Fruit fly (Drosophila melanogaster) whole organism, prepupa: ENCODE measurements around the gene RpLP0.
A peak's percentile ranks its signal among the peaks of the same experiment; 100 is the strongest.

Experiments
- Blimp-1 ChIP-seq: fragments of 200-800 bp; sonication (Bioruptor generic); optimal IDR thresholded peaks from 3 replicates; lab custom pipeline; 2017; ENCODE audit warnings: missing biosample characterization, missing genetic modification characterization, mild to moderate bottlenecking, moderate library complexity, missing genetic modification reagents
- CG10631 ChIP-seq: fragments of 200-800 bp; sonication (Bioruptor generic); optimal IDR thresholded peaks from 2 replicates; lab custom pipeline; 2016; ENCODE audit warnings: missing biosample characterization, missing genetic modification characterization
- CG10669 ChIP-seq: fragments of 200-800 bp; sonication (Bioruptor generic); optimal IDR thresholded peaks from 3 replicates; lab custom pipeline; 2018; ENCODE audit warnings: missing biosample characterization, mild to moderate bottlenecking, missing genetic modification characterization, moderate library complexity
- CG11294 ChIP-seq: fragments of 200-800 bp; sonication (Bioruptor generic); IDR thresholded peaks from 2 replicates; pipeline ENCODE4 v1.3.6; 2022; ENCODE audit warnings: missing biosample characterization, missing genetic modification characterization
- CG11762 ChIP-seq: fragments of 200-800 bp; sonication (Bioruptor generic); optimal IDR thresholded peaks from 3 replicates; lab custom pipeline; 2016; ENCODE audit warnings: missing biosample characterization, missing genetic modification characterization; ENCODE audit not compliant: insufficient read depth
- CG15336 ChIP-seq: fragments of 200-800 bp; sonication (Bioruptor generic); IDR thresholded peaks from 2 replicates; pipeline ENCODE4 v1.3.6; 2022; ENCODE audit warnings: missing biosample characterization, missing genetic modification characterization
- CG1621 ChIP-seq: fragments of 200-800 bp; sonication (Bioruptor generic); optimal IDR thresholded peaks from 3 replicates; lab custom pipeline; 2018; ENCODE audit warnings: missing biosample characterization, mild to moderate bottlenecking, missing genetic modification characterization
- CG16779 ChIP-seq: fragments of 200-800 bp; sonication (Bioruptor generic); optimal IDR thresholded peaks from 3 replicates; lab custom pipeline; 2017; ENCODE audit warnings: missing biosample characterization, mild to moderate bottlenecking, missing genetic modification characterization
- CG3032 ChIP-seq: fragments of 200-800 bp; optimal IDR thresholded peaks from 2 replicates; lab custom pipeline; 2019; ENCODE audit warnings: missing biosample characterization, mild to moderate bottlenecking, missing genetic modification characterization, moderate library complexity
- CG31627 ChIP-seq: fragments of 200-800 bp; sonication (Bioruptor generic); optimal IDR thresholded peaks from 3 replicates; lab custom pipeline; 2016; ENCODE audit warnings: missing biosample characterization, missing genetic modification characterization
- CG32006 ChIP-seq: fragments of 200-800 bp; sonication (Bioruptor generic); optimal IDR thresholded peaks from 3 replicates; lab custom pipeline; 2017; ENCODE audit warnings: missing biosample characterization, mild to moderate bottlenecking, missing genetic modification characterization
- CG3919 ChIP-seq: fragments of 200-800 bp; sonication (Bioruptor generic); optimal IDR thresholded peaks from 3 replicates; lab custom pipeline; 2016; ENCODE audit warnings: missing biosample characterization, missing genetic modification characterization
- CG4318 ChIP-seq: fragments of 200-800 bp; sonication (Bioruptor generic); optimal IDR thresholded peaks from 3 replicates; lab custom pipeline; 2017; ENCODE audit warnings: missing biosample characterization, mild to moderate bottlenecking, missing genetic modification characterization
- CG6163 ChIP-seq: fragments of 200-800 bp; sonication (Bioruptor generic); IDR thresholded peaks from 3 replicates; pipeline ENCODE4 v1.3.6; 2022; ENCODE audit warnings: missing biosample characterization, missing genetic modification characterization
- CG6276 ChIP-seq: fragments of 200-800 bp; sonication (Bioruptor generic); optimal IDR thresholded peaks from 2 replicates; lab custom pipeline; 2017; ENCODE audit warnings: missing biosample characterization, mild to moderate bottlenecking, missing genetic modification characterization
- CG6792 ChIP-seq: fragments of 200-800 bp; sonication (Bioruptor generic); optimal IDR thresholded peaks from 3 replicates; lab custom pipeline; 2016; ENCODE audit warnings: missing biosample characterization, missing genetic modification characterization
- CG7368 ChIP-seq: fragments of 200-800 bp; sonication (Bioruptor generic); optimal IDR thresholded peaks from 3 replicates; lab custom pipeline; 2016; ENCODE audit warnings: missing biosample characterization, missing genetic modification characterization
- CG8119 ChIP-seq: fragments of 200-800 bp; sonication (Bioruptor generic); IDR thresholded peaks from 3 replicates; pipeline ENCODE4 v1.3.6; 2022; ENCODE audit warnings: missing biosample characterization, missing genetic modification characterization
- CG8319 ChIP-seq: fragments of 200-800 bp; sonication (Bioruptor generic); optimal IDR thresholded peaks from 3 replicates; lab custom pipeline; 2016; ENCODE audit warnings: missing biosample characterization, missing genetic modification characterization
- CG8632 ChIP-seq: fragments of 200-800 bp; sonication (Bioruptor generic); optimal IDR thresholded peaks from 3 replicates; lab custom pipeline; 2016; ENCODE audit warnings: missing biosample characterization, missing genetic modification characterization
- CG9139 ChIP-seq: fragments of 200-800 bp; sonication (Bioruptor generic); optimal IDR thresholded peaks from 3 replicates; lab custom pipeline; 2017; ENCODE audit warnings: missing biosample characterization, mild to moderate bottlenecking, missing genetic modification characterization
- Eip75B ChIP-seq: fragments of 200-800 bp; sonication (Bioruptor generic); optimal IDR thresholded peaks from 3 replicates; lab custom pipeline; 2016; ENCODE audit warnings: missing biosample characterization, missing genetic modification characterization
- Eip78C ChIP-seq: fragments of 200-800 bp; sonication (Bioruptor generic); peaks from one replicate; lab custom pipeline; 2016; ENCODE audit warnings: missing biosample characterization, missing genetic modification characterization
- Eip93F ChIP-seq: fragments of 200-800 bp; sonication (Bioruptor generic); optimal IDR thresholded peaks from 2 replicates; lab custom pipeline; 2016; ENCODE audit warnings: missing biosample characterization, mild to moderate bottlenecking, missing genetic modification characterization
- Gug ChIP-seq: fragments of 200-800 bp; sonication (Bioruptor generic); IDR thresholded peaks from 2 replicates; pipeline ENCODE4 v1.3.6; 2022; ENCODE audit warnings: missing biosample characterization, missing genetic modification characterization
- Hr38 ChIP-seq: sonication (Bioruptor generic); optimal IDR thresholded peaks from 2 replicates; lab custom pipeline; 2016; ENCODE audit warnings: missing biosample characterization, missing genetic modification characterization
- Hr39 ChIP-seq: fragments of 200-800 bp; sonication (Bioruptor generic); optimal IDR thresholded peaks from 2 replicates; lab custom pipeline; 2016; ENCODE audit warnings: missing biosample characterization, missing genetic modification characterization
- Hr4 ChIP-seq: fragments of 200-800 bp; sonication (Bioruptor generic); optimal IDR thresholded peaks from 3 replicates; lab custom pipeline; 2016; ENCODE audit warnings: missing biosample characterization, missing genetic modification characterization
- Lpt ChIP-seq: fragments of 200-800 bp; sonication (Bioruptor generic); optimal IDR thresholded peaks from 3 replicates; lab custom pipeline; 2016; ENCODE audit warnings: missing biosample characterization, missing genetic modification characterization
- Met ChIP-seq: fragments of 200-800 bp; sonication (Bioruptor generic); optimal IDR thresholded peaks from 3 replicates; lab custom pipeline; 2016; ENCODE audit warnings: missing biosample characterization, missing genetic modification characterization
- OdsH ChIP-seq: fragments of 200-800 bp; sonication (Bioruptor generic); optimal IDR thresholded peaks from 3 replicates; lab custom pipeline; 2016; ENCODE audit warnings: missing biosample characterization, missing genetic modification characterization
- Smox ChIP-seq: fragments of 200-800 bp; sonication (Bioruptor generic); optimal IDR thresholded peaks from 3 replicates; lab custom pipeline; 2016; ENCODE audit warnings: missing biosample characterization, missing genetic modification characterization
- Sox14 ChIP-seq: fragments of 200-800 bp; sonication (Bioruptor generic); optimal IDR thresholded peaks from 3 replicates; lab custom pipeline; 2016; ENCODE audit warnings: missing biosample characterization, missing genetic modification characterization
- achi ChIP-seq: fragments of 200-800 bp; sonication (Bioruptor generic); optimal IDR thresholded peaks from 3 replicates; lab custom pipeline; 2016; ENCODE audit warnings: missing biosample characterization, missing genetic modification characterization
- acj6 ChIP-seq: fragments of 200-800 bp; sonication (Bioruptor generic); optimal IDR thresholded peaks from 3 replicates; lab custom pipeline; 2016; ENCODE audit warnings: missing biosample characterization, missing genetic modification characterization
- cyc ChIP-seq: fragments of 200-800 bp; sonication (Bioruptor generic); optimal IDR thresholded peaks from 3 replicates; lab custom pipeline; 2016; ENCODE audit warnings: missing biosample characterization, missing genetic modification characterization
- dac ChIP-seq: fragments of 200-800 bp; sonication (Bioruptor generic); optimal IDR thresholded peaks from 2 replicates; lab custom pipeline; 2017; ENCODE audit warnings: missing biosample characterization, mild to moderate bottlenecking, missing genetic modification characterization
- dsx ChIP-seq: fragments of 200-800 bp; optimal IDR thresholded peaks from 3 replicates; lab custom pipeline; 2019; ENCODE audit warnings: missing biosample characterization, mild to moderate bottlenecking, missing genetic modification characterization, moderate library complexity; ENCODE audit not compliant: poor library complexity, severe bottlenecking
- eg ChIP-seq: fragments of 200-800 bp; sonication (Bioruptor generic); IDR thresholded peaks from 3 replicates; pipeline ENCODE4 v1.3.6; 2022; ENCODE audit warnings: missing biosample characterization, missing genetic modification characterization
- esn ChIP-seq: fragments of 200-800 bp; sonication (Bioruptor generic); optimal IDR thresholded peaks from 2 replicates; lab custom pipeline; 2016; ENCODE audit warnings: missing biosample characterization, mild to moderate bottlenecking, missing genetic modification characterization, moderate library complexity
- fd59A ChIP-seq: fragments of 200-800 bp; sonication (Bioruptor generic); optimal IDR thresholded peaks from 2 replicates; lab custom pipeline; 2017; ENCODE audit warnings: missing biosample characterization, mild to moderate bottlenecking, missing genetic modification characterization, missing genetic modification reagents
- fd85E ChIP-seq: fragments of 200-800 bp; sonication (Bioruptor generic); optimal IDR thresholded peaks from 3 replicates; lab custom pipeline; 2016; ENCODE audit warnings: missing biosample characterization, missing genetic modification characterization
- fkh ChIP-seq: fragments of 200-800 bp; sonication (Bioruptor generic); optimal IDR thresholded peaks from 3 replicates; lab custom pipeline; 2017; ENCODE audit warnings: missing biosample characterization, mild to moderate bottlenecking, missing genetic modification characterization, moderate library complexity
- lz ChIP-seq: fragments of 200-800 bp; sonication (Bioruptor generic); optimal IDR thresholded peaks from 3 replicates; lab custom pipeline; 2016; ENCODE audit warnings: missing biosample characterization, missing genetic modification characterization
- pdm3 ChIP-seq: fragments of 200-800 bp; sonication (Bioruptor generic); optimal IDR thresholded peaks from 3 replicates; lab custom pipeline; 2016; ENCODE audit warnings: missing biosample characterization, missing genetic modification characterization
- salr ChIP-seq, 2 experiments: fragments of 200-800 bp; sonication (Bioruptor generic); optimal IDR thresholded peaks; 3 replicates each; lab custom pipeline; 2016 to 2018; ENCODE audit warnings: missing biosample characterization in 2 of 2, missing genetic modification characterization in 2 of 2, mild to moderate bottlenecking in 1 of 2
- spab ChIP-seq: fragments of 200-800 bp; sonication (Bioruptor generic); optimal IDR thresholded peaks from 2 replicates; lab custom pipeline; 2017; ENCODE audit warnings: missing biosample characterization, mild to moderate bottlenecking, missing genetic modification characterization, missing genetic modification reagents
- ss ChIP-seq, 2 experiments: fragments of 200-800 bp; sonication (Bioruptor generic); optimal IDR thresholded peaks; 2 replicates in 1 of 2; 3 replicates in 1 of 2; lab custom pipeline; 2017 to 2018; ENCODE audit warnings: mild to moderate bottlenecking in 2 of 2, missing biosample characterization in 2 of 2, missing genetic modification characterization in 2 of 2, moderate library complexity in 1 of 2
- svp ChIP-seq: fragments of 200-800 bp; sonication (Bioruptor generic); peaks from one replicate; lab custom pipeline; 2016; ENCODE audit warnings: missing biosample characterization, missing genetic modification characterization
- topi ChIP-seq: fragments of 200-800 bp; sonication (Bioruptor generic); optimal IDR thresholded peaks from 3 replicates; lab custom pipeline; 2016; ENCODE audit warnings: missing biosample characterization, missing genetic modification characterization
- vri ChIP-seq: fragments of 200-800 bp; sonication (Bioruptor generic); optimal IDR thresholded peaks from 3 replicates; lab custom pipeline; 2016; ENCODE audit warnings: missing biosample characterization, mild to moderate bottlenecking, missing genetic modification characterization

RpLP0 gene

DNA sequence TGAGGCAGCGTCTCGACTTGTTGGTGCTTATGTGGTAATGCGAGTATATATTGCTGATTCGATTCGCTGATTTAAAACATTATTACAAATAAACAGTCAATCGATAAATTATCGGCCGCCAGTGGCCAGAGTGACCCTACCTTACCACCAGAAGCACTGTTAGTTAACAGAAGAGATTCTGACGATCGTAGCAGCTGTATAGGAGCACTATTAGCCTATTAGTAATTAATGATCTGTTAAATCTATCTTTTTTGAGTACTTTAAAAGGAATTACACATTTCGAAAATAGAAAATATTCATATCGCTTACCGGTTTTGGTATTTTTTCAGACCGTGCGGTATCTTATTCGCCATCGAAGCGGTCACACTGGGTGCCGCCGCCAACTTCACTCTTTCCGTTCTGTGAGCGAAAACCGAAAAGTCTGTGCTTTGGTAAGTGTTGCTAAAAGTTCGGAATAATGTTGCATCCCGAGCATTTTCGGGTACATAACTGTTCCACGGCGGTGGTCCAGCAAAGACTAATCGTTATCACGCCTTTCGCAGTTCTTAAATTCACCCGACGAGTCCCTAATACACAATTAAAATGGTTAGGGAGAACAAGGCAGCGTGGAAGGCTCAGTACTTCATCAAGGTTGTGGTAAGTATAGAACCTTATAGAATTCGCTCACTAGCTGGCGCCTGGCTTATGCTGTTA, at the start of gene RpLP0, which contains the start of gene CG7130:
Gene RpLP0 (plus strand): TSS at position 162 of the 693 bp plus-strand sequence.
Gene CG7130 (minus strand): TSS at position 51 of the 693 bp plus-strand sequence.
- TF ChIP-seq Smox (GFP tag; lab: Kevin White, UChicago) (peak; percentile 77), ss (GFP tag; optimal IDR thresholded peaks at IDR 0.05; lab: Kevin White, UChicago) (peak; percentile 77 to 88), CG3919 (peak; percentile 92), esn (peak; percentile 91), CG8119 (peak; percentile 38; the same call in 2 of the 3 replicates), Blimp-1 (GFP tag; lab: Kevin White, UChicago) (peak; percentile 76), Hr4 (peak; percentile 45), Hr39 (GFP tag; lab: Kevin White, UChicago) (peak; percentile 86), CG8319 (GFP tag; lab: Kevin White, UChicago) (peak; percentile 80), fd85E (peak; percentile 68), CG4318 (no peak), CG6276 (peak; percentile 44), CG32006 (GFP tag; lab: Kevin White, UChicago) (peak; percentile 61), vri (GFP tag; lab: Kevin White, UChicago) (peak; percentile 89), Eip75B (GFP tag; lab: Kevin White, UChicago) (peak; percentile 81), dac (GFP tag; lab: Kevin White, UChicago) (peak; percentile 76), CG7368 (GFP tag; lab: Kevin White, UChicago) (peak; percentile 84), Met (GFP tag; lab: Kevin White, UChicago) (peak; percentile 90), fd59A (GFP tag; lab: Kevin White, UChicago) (peak; percentile 70), eg (peak; percentile 80), Lpt (GFP tag; lab: Kevin White, UChicago) (peak; percentile 41), CG15336 (GFP tag; lab: Robert Waterston, UW) (peak; percentile 38; the same call in 1 of the 2 replicates), CG3032 (tag; lab: Kevin White, UChicago) (peak; percentile 72), CG8632 (peak; percentile 73), OdsH (GFP tag; lab: Kevin White, UChicago) (peak; percentile 85), CG10631 (GFP tag; lab: Kevin White, UChicago) (peak; percentile 68), lz (peak; percentile 89), CG6163 (GFP tag; lab: Robert Waterston, UW) (peak; percentile 90), Eip78C (GFP tag; lab: Kevin White, UChicago) (peak; percentile 95), CG31627 (GFP tag; lab: Kevin White, UChicago) (peak; percentile 85), fkh (GFP tag; lab: Kevin White, UChicago) (peak; percentile 85), pdm3 (peak; percentile 85), CG11762 (GFP tag; lab: Kevin White, UChicago) (peak; percentile 71), Eip93F (GFP tag; lab: Kevin White, UChicago) (no peak), salr (GFP tag; optimal IDR thresholded peaks at IDR 0.05; lab: Kevin White, UChicago) (peak in 1 of 2 experiments; percentile 87), cyc (peak; percentile 88), dsx (GFP tag; lab: Kevin White, UChicago) (peak; percentile 54), Hr38 (GFP tag; lab: Kevin White, UChicago) (no peak), svp (GFP tag; lab: Kevin White, UChicago) (peak; percentile 83), CG16779 (peak; percentile 77), CG6792 (GFP tag; lab: Kevin White, UChicago) (peak; percentile 77), CG1621 (tag; lab: Kevin White, UChicago) (peak; percentile 78), Sox14 (GFP tag; lab: Kevin White, UChicago) (peak; percentile 81), acj6 (peak; percentile 77), CG9139 (GFP tag; lab: Kevin White, UChicago) (peak; percentile 79), CG11294 (GFP tag; lab: Robert Waterston, UW) (no peak), spab (GFP tag; lab: Kevin White, UChicago) (peak; percentile 73), achi (GFP tag; lab: Kevin White, UChicago) (peak; percentile 84), CG10669 (GFP tag; lab: Kevin White, UChicago) (peak; percentile 75), Gug (GFP tag; lab: Robert Waterston, UW) (no peak), topi (GFP tag; lab: Kevin White, UChicago) (peak; percentile 89)
